Fruit fly (Drosophila melanogaster): ENCODE results near the gene Set.

The Set gene

DNA sequence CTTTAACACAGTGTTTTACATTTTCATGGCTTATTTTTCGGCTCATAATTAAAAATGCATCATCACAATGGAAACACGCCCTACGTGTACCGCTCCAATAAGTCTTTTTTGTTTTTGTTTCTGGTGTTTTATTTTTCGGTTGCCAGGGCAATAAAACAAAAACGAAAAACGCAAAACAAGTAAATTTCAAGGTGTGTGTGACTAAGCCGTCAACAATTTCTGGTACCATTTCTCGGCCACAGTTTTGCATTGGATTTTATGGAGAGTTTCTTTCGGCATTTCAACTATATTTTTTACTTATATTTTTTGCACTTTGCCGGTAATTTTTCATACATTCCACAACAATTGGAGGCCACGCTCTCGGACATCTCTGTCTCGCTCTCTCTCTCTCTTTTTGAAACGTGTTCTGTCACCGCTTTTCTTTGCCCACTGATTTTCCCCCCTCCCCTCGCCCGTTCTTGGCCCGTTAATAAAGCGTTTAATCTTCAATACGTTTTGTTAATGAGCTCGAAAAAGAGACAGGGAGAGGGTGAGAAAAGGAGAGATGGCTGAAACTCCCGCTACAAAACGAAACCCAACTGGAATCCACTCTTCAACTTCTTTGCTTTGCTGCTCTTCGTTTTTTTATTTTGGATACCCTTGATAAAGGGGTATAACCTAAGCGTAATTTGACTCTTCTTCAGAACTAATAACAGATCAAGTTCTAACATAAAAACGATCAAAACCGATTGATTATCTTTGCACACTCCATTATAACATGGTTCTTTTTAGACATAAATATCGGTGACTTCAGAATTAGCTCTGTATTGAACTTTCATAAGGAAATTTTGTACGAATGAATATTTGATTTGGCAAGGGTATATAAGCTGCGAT lies 29.9 kb downstream of the Set start (continued):
- peak; percentile 15 to 45 for TF ChIP-seq Trl (optimal IDR thresholded peaks at IDR 0.05)
- TF ChIP-seq Trl (GFP tag; optimal IDR thresholded peaks at IDR 0.05), result no peak
- TF ChIP-seq wek (GFP tag; optimal IDR thresholded peaks at IDR 0.05), result no peak
- peak; percentile 5 for TF ChIP-seq CG9817 (tag; optimal IDR thresholded peaks at IDR 0.05)
- TF ChIP-seq dimm (GFP tag; IDR thresholded peaks at IDR 0.05), result no peak
- no peak for TF ChIP-seq az2 (GFP tag; optimal IDR thresholded peaks at IDR 0.05)
- TF ChIP-seq Eip74EF (GFP tag; optimal IDR thresholded peaks at IDR 0.05), result peak in 1 of 2 experiments; percentile 25
- TF ChIP-seq Blimp-1 (GFP tag; optimal IDR thresholded peaks at IDR 0.05), result peak; percentile 23
- TF ChIP-seq Bgb (GFP tag; IDR thresholded peaks at IDR 0.05; ENCODE audit: partially characterized antibody), result no peak
- no peak for TF ChIP-seq CG17568 (GFP tag; optimal IDR thresholded peaks at IDR 0.05)
- TF ChIP-seq CG12744 (GFP tag; optimal IDR thresholded peaks at IDR 0.05), result no peak
- peak; percentile 41 for TF ChIP-seq CG17359 (tag; optimal IDR thresholded peaks at IDR 0.05)
- TF ChIP-seq CG2120 (GFP tag; optimal IDR thresholded peaks at IDR 0.05), result peak; percentile 45
- TF ChIP-seq dpn (GFP tag; optimal IDR thresholded peaks at IDR 0.05), result peak in 1 of 2 experiments; percentile 1
- TF ChIP-seq row (GFP tag; IDR thresholded peaks at IDR 0.05), result peak; percentile 44; the same call in 1 of the 3 replicates
- peak; percentile 38 for TF ChIP-seq Asciz (GFP tag; optimal IDR thresholded peaks at IDR 0.05)
- no peak for TF ChIP-seq her (GFP tag; optimal IDR thresholded peaks at IDR 0.05)
- TF ChIP-seq eve (GFP tag; optimal IDR thresholded peaks at IDR 0.05), result peak in 1 of 2 experiments; percentile 68
- no peak for TF ChIP-seq ewg (GFP tag; optimal IDR thresholded peaks at IDR 0.05)
- TF ChIP-seq Myb (GFP tag; optimal IDR thresholded peaks at IDR 0.05), result peak; percentile 7
- TF ChIP-seq Ravus (GFP tag; IDR thresholded peaks at IDR 0.05), result no peak
- 0 out of 2 replicates have a peak, but pooled peaks have one; percentile 21 for TF ChIP-seq slbo (GFP tag; IDR thresholded peaks at IDR 0.05)
- no peak for TF ChIP-seq MTF-1 (GFP tag; optimal IDR thresholded peaks at IDR 0.05; ENCODE audit: borderline replicate concordance)
- no peak for TF ChIP-seq Antp (GFP tag; optimal IDR thresholded peaks at IDR 0.05)
- no peak for TF ChIP-seq HmgZ (tag; optimal IDR thresholded peaks at IDR 0.05)
- TF ChIP-seq CG6854 (GFP tag; optimal IDR thresholded peaks at IDR 0.05), result no peak
- no peak for TF ChIP-seq CG18764 (GFP tag; optimal IDR thresholded peaks at IDR 0.05)
- peak; percentile 32 for TF ChIP-seq zfh2 (GFP tag; optimal IDR thresholded peaks at IDR 0.05)
- TF ChIP-seq chinmo (GFP tag; IDR thresholded peaks at IDR 0.05; ENCODE audit: partially characterized antibody), result no peak
- TF ChIP-seq CG30403 (GFP tag; optimal IDR thresholded peaks at IDR 0.05), result peak; percentile 45
- no peak for TF ChIP-seq Hand (GFP tag; optimal IDR thresholded peaks at IDR 0.05)
- no peak for TF ChIP-seq NC2α (GFP tag; optimal IDR thresholded peaks at IDR 0.05)
- TF ChIP-seq pnt (GFP tag; optimal IDR thresholded peaks at IDR 0.05), result peak; percentile 25
- no peak for TF ChIP-seq Atf-2 (GFP tag; optimal IDR thresholded peaks at IDR 0.05)
- TF ChIP-seq CG10147 (GFP tag; optimal IDR thresholded peaks at IDR 0.05), result peak; percentile 19
- TF ChIP-seq CG14860 (GFP tag; IDR thresholded peaks at IDR 0.05; ENCODE audit: partially characterized antibody), result no peak
- no peak for TF ChIP-seq CG17802 (tag; optimal IDR thresholded peaks at IDR 0.05)
- peak; percentile 58 for TF ChIP-seq gem (tag; optimal IDR thresholded peaks at IDR 0.05)
- TF ChIP-seq CG7745 (tag; optimal IDR thresholded peaks at IDR 0.05), result no peak
- TF ChIP-seq CG10979 (tag; optimal IDR thresholded peaks at IDR 0.05), result peak; percentile 25
- peak; percentile 0 for TF ChIP-seq CoRest (tag; optimal IDR thresholded peaks at IDR 0.05)
- TF ChIP-seq NC2β (GFP tag; optimal IDR thresholded peaks at IDR 0.05), result no peak
- no peak for TF ChIP-seq tgo (GFP tag; IDR thresholded peaks at IDR 0.05)
- TF ChIP-seq CG13424 (tag; optimal IDR thresholded peaks at IDR 0.05), result peak; percentile 17
- TF ChIP-seq dysf (GFP tag; IDR thresholded peaks at IDR 0.05), result no peak
- peak; percentile 43 for TF ChIP-seq CG3281 (GFP tag; optimal IDR thresholded peaks at IDR 0.05)
- TF ChIP-seq CG6791 (GFP tag; IDR thresholded peaks at IDR 0.05; ENCODE audit: partially characterized antibody), result no peak

Data from whole organism, embryonic.